Worm (Caenorhabditis elegans) whole organism, L3 larva: ENCODE results near the gene hrg-2.

Experiments
- fkh-10 ChIP-seq: sonication (generic microtip); optimal IDR thresholded peaks from 2 replicates; lab custom pipeline; 2017; ENCODE audit warnings: missing biosample characterization, missing genetic modification reagents, missing genetic modification characterization
- pqm-1 ChIP-seq: fragments of 150-350 bp; optimal IDR thresholded peaks from 2 replicates; lab custom pipeline; 2017; ENCODE audit warnings: missing biosample characterization, missing genetic modification characterization, inconsistent platforms

DNA sequence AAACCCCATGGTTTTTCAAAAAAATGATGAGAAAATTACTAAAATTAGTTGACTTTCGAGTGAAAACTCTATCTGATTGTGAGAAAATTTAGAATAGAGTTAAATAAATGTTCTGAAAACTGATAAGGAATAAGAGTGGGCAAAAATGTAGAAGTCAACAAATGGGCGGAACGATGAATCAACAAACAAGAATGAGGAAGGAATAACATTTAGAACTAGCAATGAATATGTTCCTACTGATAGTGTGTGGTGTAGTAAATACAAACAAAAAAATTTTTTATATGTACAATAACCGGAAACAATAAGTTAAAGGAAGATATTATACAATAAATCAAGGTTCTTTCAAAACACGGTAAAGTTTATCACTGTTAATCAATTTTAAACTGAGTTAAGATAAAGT lies 33.4 kb upstream of the hrg-2 start, which contains the start of gene pals-39:
- TF ChIP-seq pqm-1 (tag; lab: Kevin White, UChicago) (peak; percentile 30), fkh-10 (GFP tag; lab: Kevin White, UChicago) (no peak)
